Worm (Caenorhabditis elegans) whole organism, L1 larva: Measurements from ENCODE around the gene C35B1.8.

Source experiments
- efl-1 ChIP-seq, 4 experiments: fragments of 150-350 bp; optimal IDR thresholded peaks in 3 of 4; peaks in 1 of 4; 1 replicate in 1 of 4; 2 replicates in 3 of 4; lab custom pipeline; 2014; ENCODE audit warnings: missing biosample characterization in 2 of 4, missing genetic modification characterization in 2 of 4, missing genetic modification reagents in 2 of 4
- lin-13 ChIP-seq: fragments of 150-350 bp; optimal IDR thresholded peaks from 2 replicates; lab custom pipeline; 2014; ENCODE audit warnings: missing biosample characterization, missing genetic modification reagents, missing genetic modification characterization
- lin-35 ChIP-seq, 2 experiments: fragments of 150-350 bp; optimal IDR thresholded peaks; 2 replicates each; lab custom pipeline; 2014; ENCODE audit warnings: missing biosample characterization in 2 of 2, missing genetic modification characterization in 2 of 2, missing genetic modification reagents in 2 of 2
- mab-9 ChIP-seq: fragments of 200-800 bp; sonication (Bioruptor generic); IDR thresholded peaks from 2 replicates; pipeline ENCODE4 v1.3.6; 2022; ENCODE audit warnings: missing genetic modification reagents, missing genetic modification characterization, missing compliant biosample characterization
- mef-2 ChIP-seq: fragments of 150-350 bp; optimal IDR thresholded peaks from 2 replicates; lab custom pipeline; 2014; ENCODE audit warnings: missing biosample characterization, missing genetic modification characterization
- nhr-47 ChIP-seq: sonication (generic microtip); optimal IDR thresholded peaks from 2 replicates; lab custom pipeline; 2016; ENCODE audit warnings: mild to moderate bottlenecking, missing genetic modification characterization, moderate library complexity, missing compliant biosample characterization
- snpc-4 ChIP-seq: fragments of 150-350 bp; optimal IDR thresholded peaks from 2 replicates; lab custom pipeline; 2014; ENCODE audit warnings: missing biosample characterization, missing genetic modification characterization
- unc-62 ChIP-seq: fragments of 150-350 bp; optimal IDR thresholded peaks from 2 replicates; lab custom pipeline; 2014; ENCODE audit warnings: missing biosample characterization, missing genetic modification reagents, missing genetic modification characterization
- ztf-11 ChIP-seq, 2 experiments: sonication (generic microtip); optimal IDR thresholded peaks; 2 replicates each; lab custom pipeline; 2016 to 2017; ENCODE audit warnings: missing genetic modification characterization in 2 of 2, missing biosample characterization in 1 of 2, missing compliant biosample characterization in 1 of 2
- ztf-4 ChIP-seq: fragments of 150-350 bp; optimal IDR thresholded peaks from 2 replicates; lab custom pipeline; 2014; ENCODE audit warnings: missing biosample characterization, missing genetic modification characterization

DNA sequence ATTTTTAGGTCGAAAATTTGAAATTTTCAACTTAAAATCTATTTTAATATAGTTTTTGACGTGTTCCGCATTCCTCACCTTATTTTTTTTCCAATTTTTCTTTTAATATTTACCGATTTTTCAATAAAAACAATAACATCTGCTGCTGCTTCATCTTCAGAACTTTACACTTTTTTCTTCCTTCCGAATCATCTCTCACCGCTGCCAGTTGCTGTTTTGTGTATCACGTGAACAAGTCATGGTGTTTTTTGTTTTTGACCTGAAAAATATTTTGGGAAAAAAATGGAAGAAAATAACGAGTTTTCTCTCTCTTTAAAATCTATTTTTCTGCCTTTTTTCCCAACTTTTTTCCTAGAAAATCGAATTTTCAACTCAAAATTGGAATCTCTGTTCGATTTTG lies 21.0 kb upstream of the C35B1.8 start:
- TF ChIP-seq mef-2 (tag; lab: Kevin White, UChicago) = no peak
- no peak for TF ChIP-seq ztf-4 (tag; lab: Kevin White, UChicago)
- no peak for TF ChIP-seq lin-35 (GFP tag; optimal IDR thresholded peaks at IDR 0.05; lab: Kevin White, UChicago)
- no peak for TF ChIP-seq unc-62 (GFP tag; lab: Kevin White, UChicago)
- TF ChIP-seq efl-1 (optimal IDR thresholded peaks at IDR 0.05; lab: Kevin White, UChicago) = no peak
- no peak for TF ChIP-seq efl-1 (GFP tag; optimal IDR thresholded peaks at IDR 0.05 in 1 of 2; lab: Kevin White, UChicago)
- TF ChIP-seq ztf-11 (tag; optimal IDR thresholded peaks at IDR 0.05; lab: Kevin White, UChicago) = no peak
- no peak for TF ChIP-seq lin-13
- TF ChIP-seq mab-9 (GFP tag; lab: Robert Waterston, UW) = no peak
- TF ChIP-seq snpc-4 (tag; lab: Kevin White, UChicago) = no peak
- no peak for TF ChIP-seq nhr-47 (tag; lab: Kevin White, UChicago)
